Fruit fly (Drosophila melanogaster) whole organism, embryonic: ENCODE measurements around the gene AOX1.

Experiments used
- Asciz ChIP-seq: fragments of 200-800 bp; sonication (Bioruptor generic); optimal IDR thresholded peaks from 2 replicates; lab custom pipeline; 2017; ENCODE audit warnings: missing biosample characterization, mild to moderate bottlenecking, missing genetic modification characterization, missing genetic modification reagents
- CG10267 ChIP-seq: fragments of 200-800 bp; sonication (Bioruptor generic); optimal IDR thresholded peaks from 2 replicates; lab custom pipeline; 2018; ENCODE audit warnings: missing biosample characterization, mild to moderate bottlenecking, missing genetic modification characterization, moderate library complexity
- CG17612 ChIP-seq: fragments of 200-800 bp; sonication (Bioruptor generic); IDR thresholded peaks from 2 replicates; pipeline ENCODE4 v1.3.6; 2022; ENCODE audit warnings: missing biosample characterization, missing genetic modification characterization
- CG7556 ChIP-seq: fragments of 200-800 bp; sonication (Bioruptor generic); optimal IDR thresholded peaks from 2 replicates; lab custom pipeline; 2017; ENCODE audit warnings: missing biosample characterization, mild to moderate bottlenecking, missing genetic modification characterization
- E2f1 ChIP-seq: fragments of 200-800 bp; sonication (Bioruptor generic); IDR thresholded peaks from 2 replicates; pipeline ENCODE4 v1.3.6; 2022; ENCODE audit warnings: missing biosample characterization, missing genetic modification characterization
- dimm ChIP-seq: fragments of 200-800 bp; sonication (Bioruptor generic); IDR thresholded peaks from 2 replicates; pipeline ENCODE4 v1.3.6; 2022; ENCODE audit warnings: missing biosample characterization, missing genetic modification characterization
- gce ChIP-seq: fragments of 200-800 bp; sonication (Bioruptor generic); IDR thresholded peaks from 3 replicates; pipeline ENCODE4 v1.3.6; 2022; ENCODE audit warnings: missing biosample characterization, missing genetic modification characterization
- insv ChIP-seq, 2 experiments: fragments of 200-800 bp; sonication (Bioruptor generic); optimal IDR thresholded peaks; 3 replicates each; lab custom pipeline; 2016 to 2018; ENCODE audit warnings: missing biosample characterization in 2 of 2, missing genetic modification characterization in 2 of 2
- nerfin-2 ChIP-seq: fragments of 200-800 bp; sonication (Bioruptor generic); IDR thresholded peaks from 2 replicates; pipeline ENCODE4 v1.3.6; 2022; ENCODE audit warnings: missing biosample characterization, missing genetic modification characterization; ENCODE audit not compliant: partially characterized antibody
- sna ChIP-seq: fragments of 200-800 bp; sonication (Bioruptor generic); IDR thresholded peaks from 2 replicates; pipeline ENCODE4 v1.3.6; 2022; ENCODE audit warnings: missing biosample characterization, missing genetic modification characterization; ENCODE audit not compliant: partially characterized antibody

dm6 chr3R:15556524-15556923, 19.4 kb upstream of the AOX1 start:
- TF ChIP-seq gce (GFP tag; lab: Robert Waterston, UW) (no peak), dimm (GFP tag; lab: Robert Waterston, UW) (no peak), E2f1 (GFP tag; lab: Robert Waterston, UW) (no peak), CG10267 (tag; lab: Kevin White, UChicago) (no peak), CG7556 (GFP tag; lab: Kevin White, UChicago) (no peak), nerfin-2 (GFP tag; lab: Robert Waterston, UW) (no peak), CG17612 (no peak), insv (GFP tag; optimal IDR thresholded peaks at IDR 0.05; lab: Kevin White, UChicago) (no peak), Asciz (no peak), sna (GFP tag; lab: Robert Waterston, UW) (no peak)
